Worm (Caenorhabditis elegans) whole organism, dauer: Measurements from ENCODE around the gene T26E4.2.
"Not testable (repeated sequence)": the region's sequence is repeated elsewhere in the genome, so short reads cannot be mapped to it uniquely, and the experiment has no call there.

Experiments
- unc-62 ChIP-seq: sonication (generic microtip); optimal IDR thresholded peaks from 2 replicates; lab custom pipeline; 2017; ENCODE audit warnings: missing biosample characterization, missing genetic modification reagents, missing genetic modification characterization

The T26E4.2 gene

DNA sequence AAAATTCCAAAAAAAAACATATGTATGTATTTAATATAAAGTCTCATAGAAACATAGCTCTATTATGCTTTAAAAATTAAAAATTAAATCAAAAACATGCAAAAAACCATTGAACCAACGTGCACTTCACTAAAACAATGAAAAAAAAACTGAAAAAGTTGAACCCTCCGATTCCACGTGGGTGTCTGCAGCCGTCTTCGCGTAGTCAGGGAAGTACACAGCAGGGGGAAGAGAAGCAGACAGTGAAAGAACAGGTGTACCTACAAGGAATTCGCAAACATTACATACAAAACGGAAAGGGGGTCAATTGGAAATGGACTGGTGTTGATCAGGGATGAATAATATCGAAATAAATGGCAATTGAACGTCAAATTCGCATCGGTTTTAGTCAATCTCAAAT lies 7.2 kb upstream of the T26E4.2 start:
- no peak for TF ChIP-seq unc-62 (GFP tag; lab: Kevin White, UChicago)

DNA sequence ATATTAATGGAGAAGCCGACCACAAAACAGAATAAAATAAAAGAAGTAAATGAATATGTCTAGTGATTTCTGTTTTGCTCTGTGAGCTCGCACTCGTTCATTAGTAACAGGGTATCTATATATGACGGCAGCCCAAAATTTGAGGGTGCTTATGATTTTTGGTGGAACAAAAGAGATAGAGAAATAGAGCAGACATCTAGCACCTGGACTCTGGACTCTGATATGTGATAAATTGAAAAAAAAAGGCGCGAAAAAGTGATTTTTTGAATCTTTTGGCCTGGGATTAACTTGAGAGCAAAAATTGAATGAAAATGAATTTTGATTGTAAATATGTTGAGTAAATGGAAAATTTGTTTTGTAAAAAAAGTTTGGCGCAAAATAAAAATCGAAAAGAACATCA lies 4.5 kb upstream of the T26E4.2 start, which contains the start of gene nhr-283:
Gene nhr-283, minus strand, starts transcription at position 101 of the 400 bp plus-strand sequence.
- no peak for TF ChIP-seq unc-62 (GFP tag; lab: Kevin White, UChicago)

DNA sequence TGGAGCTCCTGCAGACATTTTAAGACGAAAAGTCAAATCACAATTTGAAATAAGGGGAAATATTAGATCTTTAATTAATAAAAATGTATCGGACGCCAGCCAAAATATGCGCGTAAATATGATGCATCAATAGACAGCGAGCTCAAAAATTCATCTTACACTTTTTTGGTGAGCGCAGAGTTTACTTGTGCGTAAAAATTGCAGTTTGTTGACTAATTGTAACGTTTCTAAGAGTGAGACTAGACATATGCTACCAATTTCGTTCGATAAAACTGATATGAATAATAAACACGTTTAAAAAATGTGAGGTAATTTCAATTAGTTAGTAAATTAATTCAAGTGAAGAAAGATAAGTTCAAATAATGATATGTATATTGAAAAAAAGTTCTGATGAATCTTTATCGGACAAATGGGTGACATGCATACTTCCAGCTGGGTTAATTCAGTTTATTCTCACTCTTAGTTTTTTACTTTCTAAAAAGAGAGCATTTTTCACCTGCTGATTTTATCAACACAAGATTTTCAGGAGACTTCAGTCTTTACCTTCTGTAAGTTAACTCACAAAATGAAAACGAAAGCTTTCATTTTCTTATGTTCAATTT lies 2.0 kb upstream of the T26E4.2 start, which contains the start of the genes nhr-285 and irld-52:
Gene nhr-285, minus strand, starts transcription at position 101 of the 602 bp plus-strand sequence.
Gene irld-52, plus strand, starts transcription at position 552 of the 602 bp plus-strand sequence.
- TF ChIP-seq unc-62 (GFP tag; lab: Kevin White, UChicago), result no peak

DNA sequence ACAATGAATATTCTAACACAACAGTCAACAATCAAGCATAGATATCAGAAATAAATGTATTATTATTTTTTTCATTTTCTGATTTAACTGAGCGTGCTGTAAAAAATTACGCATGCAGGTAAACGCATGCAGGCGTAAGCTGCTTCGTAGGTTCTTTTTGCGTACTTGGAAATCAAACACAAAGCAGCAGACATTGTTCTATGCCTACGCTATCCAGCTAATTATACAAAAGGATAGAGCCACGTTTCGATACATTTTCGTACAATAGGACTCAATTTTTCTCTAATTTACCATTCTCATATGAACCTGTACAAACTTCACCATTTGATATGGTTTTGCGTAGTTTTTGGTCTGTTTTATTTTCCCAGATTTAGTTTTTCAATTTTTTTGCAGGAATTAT lies 1.3 kb downstream of the T26E4.2 start, which contains the start of gene T26E4.3:
Gene T26E4.3, plus strand, starts transcription at position 301 of the 400 bp plus-strand sequence.
- TF ChIP-seq unc-62 (GFP tag; lab: Kevin White, UChicago), result no peak

DNA sequence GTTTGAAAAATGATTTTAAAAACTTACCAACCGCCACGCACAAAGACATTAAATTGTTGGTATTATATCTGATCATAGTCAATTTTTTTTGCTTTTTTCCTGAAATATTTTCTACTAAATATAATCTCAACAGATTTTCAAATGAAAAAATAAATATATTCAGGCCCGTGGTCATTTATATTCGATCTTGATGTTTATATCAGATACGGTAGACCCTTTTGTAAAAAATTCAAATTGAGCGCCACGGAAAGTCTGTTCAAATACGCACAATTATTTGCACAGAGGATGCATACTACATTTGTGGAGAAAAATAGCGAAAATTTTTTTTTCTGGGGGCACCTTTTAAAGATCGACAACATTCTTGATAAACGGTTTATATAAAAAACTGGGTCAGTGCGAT lies 11.2 kb downstream of the T26E4.2 start, which contains the start of gene T26E4.4:
Gene T26E4.4, minus strand, starts transcription at position 101 of the 400 bp plus-strand sequence.
- no peak for TF ChIP-seq unc-62 (GFP tag; lab: Kevin White, UChicago)

DNA sequence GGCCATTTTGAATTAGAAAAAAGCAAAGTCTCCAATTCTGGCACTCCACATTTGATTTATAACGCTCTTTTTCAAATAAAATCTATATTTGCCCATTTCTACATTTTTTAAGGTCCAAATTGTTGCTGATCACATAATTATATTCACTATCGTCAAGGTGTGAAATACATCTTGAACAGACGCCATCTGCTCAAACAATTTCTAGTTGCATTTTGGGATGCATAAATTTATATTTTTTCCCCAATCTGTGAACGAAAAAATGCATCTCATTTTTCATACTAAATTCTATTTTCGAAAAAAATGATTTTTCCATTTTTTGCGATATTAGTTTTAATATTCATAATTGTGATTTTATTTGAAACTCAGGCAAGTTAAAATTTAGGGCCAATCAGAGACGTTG lies 12.1 kb downstream of the T26E4.2 start, which contains the start of gene T26E4.7:
Gene T26E4.7, plus strand, starts transcription at position 301 of the 400 bp plus-strand sequence.
- TF ChIP-seq unc-62 (GFP tag; lab: Kevin White, UChicago), result no peak

DNA sequence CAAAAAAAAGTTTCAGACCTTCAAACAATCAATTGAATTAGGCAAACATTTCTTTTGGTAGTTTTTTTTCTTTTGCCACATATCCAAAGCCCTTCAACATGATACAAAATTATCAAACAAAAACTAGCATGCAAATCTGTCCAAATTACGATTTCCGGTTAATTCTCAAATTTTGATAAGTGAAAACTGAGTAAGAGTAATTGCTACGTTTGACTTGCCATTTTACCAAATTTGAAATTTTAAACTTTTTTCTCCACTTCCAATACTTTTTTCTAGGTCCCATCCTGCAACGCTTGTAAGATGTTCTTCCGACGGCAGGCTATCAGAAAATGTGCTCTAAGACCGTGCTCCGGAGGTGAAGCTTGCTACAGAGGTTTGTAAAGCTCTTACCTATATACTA lies 14.9 kb downstream of the T26E4.2 start, which contains the start of gene nhr-223:
Gene nhr-223, plus strand, starts transcription at position 301 of the 400 bp plus-strand sequence.
- no peak for TF ChIP-seq unc-62 (GFP tag; lab: Kevin White, UChicago)

DNA sequence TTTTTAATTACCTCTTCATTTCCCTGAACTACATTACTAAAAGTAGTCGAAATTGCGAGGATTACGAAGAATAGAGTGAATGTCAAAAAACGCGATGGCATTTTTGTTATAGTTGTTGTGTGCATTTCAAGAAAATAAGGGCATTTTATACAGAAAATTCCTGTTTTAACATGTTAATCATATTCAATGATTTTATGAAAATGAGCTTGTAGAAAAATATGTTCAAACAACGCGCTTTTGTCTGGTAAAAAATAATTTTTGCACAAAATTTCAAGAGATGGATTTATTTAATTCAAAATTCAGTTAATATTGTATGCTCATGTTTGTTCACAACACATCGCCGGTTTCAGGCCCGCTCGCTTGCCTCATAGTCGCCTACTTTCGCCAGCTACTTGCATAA lies 16.9 kb downstream of the T26E4.2 start, which contains the start of gene T26E4.10:
Gene T26E4.10, minus strand, starts transcription at position 101 of the 400 bp plus-strand sequence.
- no peak for TF ChIP-seq unc-62 (GFP tag; lab: Kevin White, UChicago)

DNA sequence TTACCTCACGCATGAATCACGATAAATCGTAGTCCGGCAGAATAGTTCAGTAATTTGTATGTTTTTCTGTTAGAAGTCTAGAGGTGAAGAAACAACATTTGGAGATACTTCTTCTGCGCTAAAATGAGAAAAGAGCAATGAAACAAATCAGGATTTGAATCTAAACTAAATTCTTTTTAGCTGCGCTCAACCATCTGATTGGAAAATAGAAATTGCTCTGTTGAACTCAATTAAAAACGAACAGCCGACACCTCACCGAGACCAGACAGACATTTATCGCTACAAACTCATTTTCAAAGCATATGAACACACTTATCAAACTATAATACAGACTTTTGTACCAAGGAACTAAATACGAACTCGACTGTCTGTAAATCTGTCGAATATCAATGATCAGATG lies 21.4 kb downstream of the T26E4.2 start, which contains the start of gene T26E4.9:
Gene T26E4.9, minus strand, starts transcription at position 101 of the 400 bp plus-strand sequence.
- TF ChIP-seq unc-62 (GFP tag; lab: Kevin White, UChicago), result not testable (repeated sequence)

DNA sequence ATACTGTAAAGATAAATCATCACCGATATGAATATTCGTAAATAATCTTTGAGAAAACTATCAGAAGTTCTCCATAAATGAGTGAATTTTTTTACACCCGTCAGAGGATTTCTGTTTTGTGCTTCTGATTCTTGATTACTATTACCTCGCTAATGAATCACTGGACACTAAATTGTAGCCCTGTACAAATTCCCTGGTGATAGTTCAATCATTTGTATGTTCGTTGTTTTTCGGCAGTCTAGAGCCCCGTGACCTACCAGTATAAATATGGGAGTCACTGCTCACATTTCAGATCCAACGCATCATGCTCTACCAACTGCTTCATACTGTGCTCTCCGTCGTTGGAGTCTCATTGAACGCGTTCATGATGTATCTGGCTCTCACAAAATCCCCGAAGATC lies 21.9 kb downstream of the T26E4.2 start, which contains the start of gene srd-27:
Gene srd-27, plus strand, starts transcription at position 301 of the 400 bp plus-strand sequence.
- not testable (repeated sequence) for TF ChIP-seq unc-62 (GFP tag; lab: Kevin White, UChicago)

DNA sequence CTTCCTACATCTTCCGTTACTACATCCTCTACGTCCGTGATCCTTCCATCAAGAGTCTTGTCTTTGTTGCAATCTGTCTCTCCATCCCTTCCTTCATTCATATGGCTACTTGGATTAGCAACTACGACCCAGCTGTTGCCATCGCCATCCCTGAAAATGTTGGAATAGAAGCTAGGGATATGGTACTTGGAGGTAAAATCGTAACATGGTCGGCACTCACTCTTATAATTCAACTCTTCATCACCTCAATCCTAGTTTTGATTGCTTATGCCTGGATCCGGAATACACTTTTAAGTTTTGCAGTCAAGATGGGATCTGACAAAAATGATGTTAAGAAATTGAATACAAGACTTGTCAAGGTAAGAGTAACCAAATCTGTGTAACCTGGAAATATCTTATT lies 22.6 kb downstream of the T26E4.2 start, which contains the start of gene T26E4.18:
Gene T26E4.18, minus strand, starts transcription at position 101 of the 400 bp plus-strand sequence.
- not testable (repeated sequence) for TF ChIP-seq unc-62 (GFP tag; lab: Kevin White, UChicago)

DNA sequence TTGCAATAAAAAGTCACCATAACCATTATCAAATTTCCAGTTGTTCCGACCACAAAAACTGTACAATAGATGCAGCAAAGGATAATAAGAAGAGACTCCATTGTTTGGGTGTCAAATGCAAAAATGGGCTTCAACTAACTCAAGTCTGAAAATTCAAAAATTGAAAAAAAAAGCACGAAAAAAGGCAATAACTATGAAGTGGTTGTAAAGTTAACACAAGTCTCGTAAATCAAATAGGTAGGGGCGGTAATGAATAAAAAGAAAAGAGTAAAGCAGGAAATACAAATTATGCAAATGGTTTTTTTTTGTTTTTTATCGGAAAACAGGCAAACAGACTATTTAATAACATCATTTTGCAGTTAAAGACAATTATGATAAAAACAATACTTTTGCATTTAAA lies 26.2 kb downstream of the T26E4.2 start, which contains the start of gene srsx-38:
Gene srsx-38, minus strand, starts transcription at position 101 of the 400 bp plus-strand sequence.
- TF ChIP-seq unc-62 (GFP tag; lab: Kevin White, UChicago), result not testable (repeated sequence)

DNA sequence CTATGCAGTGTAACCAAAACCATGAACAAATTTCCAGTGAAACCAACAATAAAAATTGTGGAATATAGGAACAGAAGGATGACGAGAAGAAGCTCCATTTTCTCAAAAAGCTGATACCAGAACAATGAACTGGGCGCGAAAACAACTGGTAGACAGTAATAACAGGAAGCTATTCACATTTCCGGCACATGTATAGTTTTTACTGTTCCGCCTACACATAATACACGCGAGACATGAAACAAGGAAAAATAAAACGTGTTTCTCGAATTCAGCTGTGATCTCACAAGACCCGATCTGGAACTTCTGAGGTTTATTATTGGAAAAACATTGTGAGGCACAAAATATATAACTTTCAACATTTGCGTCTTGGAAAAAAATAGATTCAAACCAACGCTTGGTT lies 28.4 kb downstream of the T26E4.2 start, which contains the start of gene srsx-36:
Gene srsx-36, minus strand, starts transcription at position 101 of the 400 bp plus-strand sequence.
- TF ChIP-seq unc-62 (GFP tag; lab: Kevin White, UChicago), result no peak

DNA sequence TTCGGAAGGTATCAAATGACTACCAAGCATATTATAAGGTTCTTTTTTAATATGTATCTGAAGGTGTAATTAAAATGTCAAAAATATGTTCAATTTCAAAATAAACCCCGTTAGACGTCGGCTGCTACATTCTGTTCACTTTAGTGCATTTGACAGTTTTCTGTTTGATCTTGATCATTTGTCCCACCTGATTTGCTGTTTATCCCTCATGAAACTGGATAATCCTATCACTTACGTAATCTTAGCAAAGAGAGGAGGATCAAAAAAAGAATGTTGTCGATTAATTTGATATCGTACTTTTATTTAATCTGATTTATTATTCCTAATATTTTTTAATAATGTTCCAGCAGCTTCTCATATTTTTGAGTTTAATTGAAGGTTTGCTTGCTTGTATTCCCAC lies 29.3 kb downstream of the T26E4.2 start, which contains the start of gene F54B8.1:
Gene F54B8.1, plus strand, starts transcription at position 301 of the 400 bp plus-strand sequence.
- TF ChIP-seq unc-62 (GFP tag; lab: Kevin White, UChicago), result no peak

DNA sequence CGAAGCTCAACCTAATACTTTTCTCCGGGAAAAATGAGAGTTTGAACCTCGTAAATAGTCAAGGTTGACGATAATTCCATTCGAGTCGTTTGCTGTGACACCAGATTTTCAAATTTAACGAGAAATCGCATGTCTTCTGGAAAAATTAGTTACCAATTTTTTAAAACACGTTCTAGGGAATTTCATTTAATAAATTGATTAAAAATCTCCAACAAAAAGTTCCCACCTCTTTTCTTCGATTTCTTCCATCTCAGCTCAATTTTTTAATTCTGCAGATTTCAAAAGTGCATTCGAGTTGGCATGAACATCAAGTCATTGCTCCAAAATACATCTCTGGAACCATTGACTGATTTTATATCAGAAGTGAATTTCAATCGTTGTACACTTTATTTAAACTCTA lies 30.8 kb downstream of the T26E4.2 start, which contains the start of gene nhr-282:
Gene nhr-282, plus strand, starts transcription at position 301 of the 400 bp plus-strand sequence.
- TF ChIP-seq unc-62 (GFP tag; lab: Kevin White, UChicago), result not testable (repeated sequence)

DNA sequence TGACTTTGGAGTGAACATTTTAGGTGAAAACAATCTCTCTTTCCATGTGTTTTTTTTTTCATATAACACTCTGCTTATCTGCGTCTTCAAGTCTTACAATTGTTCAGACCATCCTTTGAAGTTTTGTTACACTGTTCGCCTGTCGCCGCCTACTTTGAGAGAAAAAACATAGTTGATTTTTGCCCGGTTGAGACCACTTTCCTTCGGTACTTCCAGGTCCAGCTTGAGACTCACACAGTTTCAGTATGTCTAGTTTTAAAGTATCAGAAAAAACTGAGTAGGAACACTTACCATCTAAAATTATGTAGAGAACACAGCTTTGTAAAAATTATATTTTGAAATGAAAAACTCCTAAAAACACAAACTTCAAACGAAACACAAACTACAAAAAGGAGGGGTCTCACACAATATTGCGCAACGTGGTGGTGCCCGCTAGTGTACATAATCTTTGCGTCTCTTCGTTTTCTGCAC lies 34.8 kb downstream of the T26E4.2 start, which contains the start of the genes fbxa-69 and F54B8.4:
Gene fbxa-69, minus strand, starts transcription at position 10 of the 471 bp plus-strand sequence.
Gene F54B8.4, plus strand, starts transcription at position 421 of the 471 bp plus-strand sequence.
- no peak for TF ChIP-seq unc-62 (GFP tag; lab: Kevin White, UChicago)
